Fruit fly (Drosophila melanogaster): ENCODE measurements around the gene stai.

stai gene

dm6 chr2L:6068544-6069251 lies 31.5 kb upstream of the stai start, which contains the start of the genes CG9150 and Pfdn1 (continued):
- no peak for TF ChIP-seq HLH3B (GFP tag; IDR thresholded peaks at IDR 0.05)
- TF ChIP-seq Dad (GFP tag; optimal IDR thresholded peaks at IDR 0.05) = no peak
- no peak for TF ChIP-seq CG8765 (GFP tag; IDR thresholded peaks at IDR 0.05)
- TF ChIP-seq nmo (GFP tag; optimal IDR thresholded peaks at IDR 0.05) = peak; percentile 12
- no peak for TF ChIP-seq kni (GFP tag; optimal IDR thresholded peaks at IDR 0.05)
- TF ChIP-seq CG11398 (GFP tag; optimal IDR thresholded peaks at IDR 0.05) = no peak
- no peak for TF ChIP-seq cato (GFP tag; optimal IDR thresholded peaks at IDR 0.05; ENCODE audit: borderline replicate concordance)
- TF ChIP-seq CG2120 (GFP tag; optimal IDR thresholded peaks at IDR 0.05) = peak; percentile 25
- TF ChIP-seq ara (GFP tag; IDR thresholded peaks at IDR 0.05) = no peak
- peak; percentile 79 for TF ChIP-seq sna (GFP tag; IDR thresholded peaks at IDR 0.05; ENCODE audit: partially characterized antibody)
- TF ChIP-seq Max (GFP tag; optimal IDR thresholded peaks at IDR 0.05) = no peak
- TF ChIP-seq CG30403 (GFP tag; optimal IDR thresholded peaks at IDR 0.05) = no peak
- TF ChIP-seq CG4404 (GFP tag; IDR thresholded peaks at IDR 0.05) = no peak
- no peak for TF ChIP-seq CG8924 (tag; optimal IDR thresholded peaks at IDR 0.05)
- peak; percentile 52 for TF ChIP-seq CG9932 (GFP tag; IDR thresholded peaks at IDR 0.05)
- no peak for TF ChIP-seq CG10979 (tag; optimal IDR thresholded peaks at IDR 0.05)
- no peak for TF ChIP-seq cwo (GFP tag; optimal IDR thresholded peaks at IDR 0.05)
- TF ChIP-seq CG10267 (tag; optimal IDR thresholded peaks at IDR 0.05) = peak; percentile 21
- no peak for TF ChIP-seq CG17568 (GFP tag; optimal IDR thresholded peaks at IDR 0.05)
- TF ChIP-seq hb (GFP tag; IDR thresholded peaks at IDR 0.05; ENCODE audit: partially characterized antibody) = peak; percentile 60; the same call in 2 of the 3 replicates
- peak; percentile 81 for TF ChIP-seq knrl (GFP tag; IDR thresholded peaks at IDR 0.05; ENCODE audit: partially characterized antibody)
- TF ChIP-seq CG12391 (tag; optimal IDR thresholded peaks at IDR 0.05) = no peak
- TF ChIP-seq CG6689 (GFP tag; IDR thresholded peaks at IDR 0.05) = no peak
- no peak for TF ChIP-seq CG3726 (GFP tag; IDR thresholded peaks at IDR 0.05)
- peak; percentile 85 for TF ChIP-seq nerfin-2 (GFP tag; IDR thresholded peaks at IDR 0.05; ENCODE audit: partially characterized antibody)
- no peak for TF ChIP-seq CG10147 (GFP tag; optimal IDR thresholded peaks at IDR 0.05)
- TF ChIP-seq Bdp1 (GFP tag; optimal IDR thresholded peaks at IDR 0.05) = no peak
- no peak for TF ChIP-seq TFAM (GFP tag; optimal IDR thresholded peaks at IDR 0.05)
- TF ChIP-seq nom (GFP tag; optimal IDR thresholded peaks at IDR 0.05) = no peak
- no peak for TF ChIP-seq CkIIα-i1 (GFP tag; IDR thresholded peaks at IDR 0.05)
- TF ChIP-seq CG7372 (GFP tag; IDR thresholded peaks at IDR 0.05) = no peak
- peak; percentile 93 for TF ChIP-seq sqz (GFP tag; optimal IDR thresholded peaks at IDR 0.05)
- TF ChIP-seq Dip3 (GFP tag; optimal IDR thresholded peaks at IDR 0.05) = no peak
- TF ChIP-seq MBD-R2 (GFP tag; IDR thresholded peaks at IDR 0.05) = peak; percentile 77
- TF ChIP-seq CG13624 (GFP tag; optimal IDR thresholded peaks at IDR 0.05) = peak; percentile 29
- TF ChIP-seq her (GFP tag; optimal IDR thresholded peaks at IDR 0.05) = peak; percentile 2
- no peak for TF ChIP-seq D19A (tag; optimal IDR thresholded peaks at IDR 0.05)
- no peak for TF ChIP-seq dan (GFP tag; IDR thresholded peaks at IDR 0.05)
- TF ChIP-seq CG11456 (GFP tag; IDR thresholded peaks at IDR 0.05) = no peak
- no peak for TF ChIP-seq gt (GFP tag; IDR thresholded peaks at IDR 0.05)
- peak; percentile 87 for TF ChIP-seq vvl (GFP tag; IDR thresholded peaks at IDR 0.05)
- peak in 1 of 2 experiments; percentile 54 for TF ChIP-seq crp (GFP tag; optimal IDR thresholded peaks at IDR 0.05)
- no peak for TF ChIP-seq pros (GFP tag; optimal IDR thresholded peaks at IDR 0.05)
- no peak for TF ChIP-seq CG11560 (tag; IDR thresholded peaks at IDR 0.05)
- no peak for TF ChIP-seq bab2 (GFP tag; optimal IDR thresholded peaks at IDR 0.05)
- TF ChIP-seq hkb (optimal IDR thresholded peaks at IDR 0.05) = no peak
- TF ChIP-seq hkb (GFP tag; IDR thresholded peaks at IDR 0.05) = no peak
- TF ChIP-seq Hmr (GFP tag; optimal IDR thresholded peaks at IDR 0.05) = no peak
- no peak for TF ChIP-seq mirr (GFP tag; optimal IDR thresholded peaks at IDR 0.05)
- no peak for TF ChIP-seq odd (GFP tag; optimal IDR thresholded peaks at IDR 0.05)

Data from whole organism, embryonic.